Fruit fly (Drosophila melanogaster) whole organism, embryonic: Measurements from ENCODE around the gene CG12081.

Source experiments
- Aef1 ChIP-seq: fragments of 200-800 bp; sonication (Bioruptor generic); IDR thresholded peaks from 3 replicates; pipeline ENCODE4 v1.3.6; 2022; ENCODE audit warnings: missing biosample characterization, missing genetic modification characterization
- Atf6 ChIP-seq: fragments of 200-800 bp; sonication (Bioruptor generic); IDR thresholded peaks from 2 replicates; pipeline ENCODE4 v1.3.6; 2022; ENCODE audit warnings: missing biosample characterization, missing genetic modification characterization
- CG10274 ChIP-seq: fragments of 200-800 bp; sonication (Bioruptor generic); optimal IDR thresholded peaks from 3 replicates; lab custom pipeline; 2017; ENCODE audit warnings: missing biosample characterization, mild to moderate bottlenecking, missing genetic modification characterization
- CG12744 ChIP-seq: fragments of 200-800 bp; sonication (Bioruptor generic); optimal IDR thresholded peaks from 2 replicates; lab custom pipeline; 2016; ENCODE audit warnings: missing biosample characterization, missing genetic modification characterization
- CG13123 ChIP-seq: fragments of 200-800 bp; sonication (Bioruptor generic); optimal IDR thresholded peaks from 2 replicates; lab custom pipeline; 2016; ENCODE audit warnings: missing biosample characterization, missing genetic modification characterization
- CG14014 ChIP-seq: fragments of 200-800 bp; sonication (Bioruptor generic); IDR thresholded peaks from 2 replicates; pipeline ENCODE4 v1.3.6; 2022; ENCODE audit warnings: missing biosample characterization, missing genetic modification characterization
- CG15269 ChIP-seq: fragments of 200-800 bp; sonication (Bioruptor generic); optimal IDR thresholded peaks from 2 replicates; lab custom pipeline; 2018; ENCODE audit warnings: missing biosample characterization, mild to moderate bottlenecking, missing genetic modification characterization, moderate library complexity
- CG15479 ChIP-seq: fragments of 200-800 bp; sonication (Bioruptor generic); optimal IDR thresholded peaks from 3 replicates; lab custom pipeline; 2019; ENCODE audit warnings: missing biosample characterization, mild to moderate bottlenecking, missing genetic modification characterization, moderate library complexity
- CG1602 ChIP-seq: fragments of 200-800 bp; sonication (Bioruptor generic); optimal IDR thresholded peaks from 3 replicates; lab custom pipeline; 2016; ENCODE audit warnings: missing biosample characterization, missing genetic modification characterization
- CG17359 ChIP-seq: fragments of 200-800 bp; sonication (Bioruptor generic); optimal IDR thresholded peaks from 3 replicates; lab custom pipeline; 2018; ENCODE audit warnings: missing biosample characterization, mild to moderate bottlenecking, missing genetic modification characterization, moderate library complexity
- CG17361 ChIP-seq: fragments of 200-800 bp; sonication (Bioruptor generic); IDR thresholded peaks from 3 replicates; pipeline ENCODE4 v1.3.6; 2022; ENCODE audit warnings: missing biosample characterization, missing genetic modification characterization
- CG17568 ChIP-seq: fragments of 200-800 bp; sonication (Bioruptor generic); optimal IDR thresholded peaks from 2 replicates; lab custom pipeline; 2018; ENCODE audit warnings: missing biosample characterization, mild to moderate bottlenecking, missing genetic modification characterization, moderate library complexity
- CG18262 ChIP-seq: fragments of 200-800 bp; optimal IDR thresholded peaks from 3 replicates; lab custom pipeline; 2019; ENCODE audit warnings: missing biosample characterization, mild to moderate bottlenecking, missing genetic modification characterization, moderate library complexity
- CG18476 ChIP-seq: fragments of 200-800 bp; sonication (Bioruptor generic); optimal IDR thresholded peaks from 2 replicates; lab custom pipeline; 2016; ENCODE audit warnings: missing biosample characterization, mild to moderate bottlenecking, missing genetic modification characterization
- CG2120 ChIP-seq: fragments of 200-800 bp; sonication (Bioruptor generic); optimal IDR thresholded peaks from 3 replicates; lab custom pipeline; 2016; ENCODE audit warnings: missing biosample characterization, missing genetic modification characterization
- CG32772 ChIP-seq: fragments of 200-800 bp; sonication (Bioruptor generic); IDR thresholded peaks from 2 replicates; pipeline ENCODE4 v1.3.6; 2022; ENCODE audit warnings: missing biosample characterization, missing genetic modification characterization
- CG3407 ChIP-seq: fragments of 200-800 bp; sonication (Bioruptor generic); optimal IDR thresholded peaks from 2 replicates; lab custom pipeline; 2018; ENCODE audit warnings: missing biosample characterization, mild to moderate bottlenecking, missing genetic modification characterization
- CG34224 ChIP-seq: fragments of 200-800 bp; sonication (Bioruptor generic); IDR thresholded peaks from 3 replicates; pipeline ENCODE4 v1.3.6; 2022; ENCODE audit warnings: missing biosample characterization, missing genetic modification characterization; ENCODE audit not compliant: partially characterized antibody
- CG6175 ChIP-seq: fragments of 200-800 bp; sonication (Bioruptor generic); IDR thresholded peaks from 3 replicates; pipeline ENCODE4 v1.3.6; 2022; ENCODE audit warnings: missing biosample characterization, missing genetic modification characterization
- CG7271 ChIP-seq: fragments of 200-800 bp; sonication (Bioruptor generic); optimal IDR thresholded peaks from 2 replicates; lab custom pipeline; 2018; ENCODE audit warnings: missing biosample characterization, mild to moderate bottlenecking, missing genetic modification characterization, moderate library complexity
- Doc3 ChIP-seq: fragments of 200-800 bp; sonication (Bioruptor generic); IDR thresholded peaks from 3 replicates; pipeline ENCODE4 v1.3.6; 2022; ENCODE audit warnings: missing biosample characterization, missing genetic modification characterization; ENCODE audit not compliant: partially characterized antibody
- E2f1 ChIP-seq: fragments of 200-800 bp; sonication (Bioruptor generic); IDR thresholded peaks from 2 replicates; pipeline ENCODE4 v1.3.6; 2022; ENCODE audit warnings: missing biosample characterization, missing genetic modification characterization
- Fer3 ChIP-seq: fragments of 200-800 bp; sonication (Bioruptor generic); optimal IDR thresholded peaks from 2 replicates; lab custom pipeline; 2018; ENCODE audit warnings: missing biosample characterization, mild to moderate bottlenecking, missing genetic modification characterization, moderate library complexity
- HLH4C ChIP-seq: fragments of 200-800 bp; sonication (Bioruptor generic); IDR thresholded peaks from 3 replicates; pipeline ENCODE4 v1.3.6; 2022; ENCODE audit warnings: missing biosample characterization, missing genetic modification characterization; ENCODE audit not compliant: partially characterized antibody
- Hmr ChIP-seq: fragments of 200-800 bp; sonication (Bioruptor generic); optimal IDR thresholded peaks from 3 replicates; lab custom pipeline; 2017; ENCODE audit warnings: mild to moderate bottlenecking, missing biosample characterization, missing genetic modification reagents, missing genetic modification characterization
- Mes4 ChIP-seq: fragments of 200-800 bp; sonication (Bioruptor generic); optimal IDR thresholded peaks from 2 replicates; lab custom pipeline; 2016; ENCODE audit warnings: missing biosample characterization, missing genetic modification characterization
- NFAT ChIP-seq: fragments of 200-800 bp; sonication (Bioruptor generic); IDR thresholded peaks from 2 replicates; pipeline ENCODE4 v1.3.6; 2022; ENCODE audit warnings: missing biosample characterization, missing genetic modification characterization
- NfI ChIP-seq: fragments of 200-800 bp; sonication (Bioruptor generic); optimal IDR thresholded peaks from 3 replicates; lab custom pipeline; 2018; ENCODE audit warnings: missing biosample characterization, mild to moderate bottlenecking, missing genetic modification characterization, moderate library complexity
- Pdp1 ChIP-seq, 2 experiments: fragments of 200-800 bp; sonication (Bioruptor generic); optimal IDR thresholded peaks; 3 replicates each; lab custom pipeline; 2016; ENCODE audit warnings: missing biosample characterization in 2 of 2, missing genetic modification characterization in 2 of 2, mild to moderate bottlenecking in 1 of 2, moderate library complexity in 1 of 2
- Sox102F ChIP-seq: fragments of 200-800 bp; sonication (Bioruptor generic); optimal IDR thresholded peaks from 2 replicates; lab custom pipeline; 2018; ENCODE audit warnings: missing biosample characterization, mild to moderate bottlenecking, missing genetic modification characterization, moderate library complexity
- abd-A ChIP-seq: fragments of 200-800 bp; sonication (Bioruptor generic); optimal IDR thresholded peaks from 3 replicates; lab custom pipeline; 2019; ENCODE audit warnings: missing biosample characterization, mild to moderate bottlenecking, missing genetic modification characterization, moderate library complexity
- al ChIP-seq: fragments of 200-800 bp; sonication (Bioruptor generic); IDR thresholded peaks from 2 replicates; pipeline ENCODE4 v1.3.6; 2022; ENCODE audit warnings: missing biosample characterization, missing genetic modification characterization
- amos ChIP-seq: fragments of 200-800 bp; sonication (Bioruptor generic); IDR thresholded peaks from 2 replicates; pipeline ENCODE4 v1.3.6; 2022; ENCODE audit warnings: missing biosample characterization, missing genetic modification characterization; ENCODE audit not compliant: partially characterized antibody
- dati ChIP-seq: fragments of 200-800 bp; sonication (Bioruptor generic); IDR thresholded peaks from 2 replicates; pipeline ENCODE4 v1.3.6; 2022; ENCODE audit warnings: missing biosample characterization, missing genetic modification characterization
- disco-r ChIP-seq: fragments of 200-800 bp; sonication (Bioruptor generic); optimal IDR thresholded peaks from 2 replicates; lab custom pipeline; 2016; ENCODE audit warnings: missing biosample characterization, missing genetic modification characterization
- dmrt11E ChIP-seq: fragments of 200-800 bp; sonication (Bioruptor generic); optimal IDR thresholded peaks from 3 replicates; lab custom pipeline; 2018; ENCODE audit warnings: missing biosample characterization, mild to moderate bottlenecking, missing genetic modification characterization, moderate library complexity
- eyg ChIP-seq: fragments of 200-800 bp; sonication (Bioruptor generic); optimal IDR thresholded peaks from 3 replicates; lab custom pipeline; 2016; ENCODE audit warnings: missing biosample characterization, missing genetic modification characterization
- fd3F ChIP-seq: fragments of 200-800 bp; sonication (Bioruptor generic); optimal IDR thresholded peaks from 2 replicates; lab custom pipeline; 2018; ENCODE audit warnings: missing biosample characterization, mild to moderate bottlenecking, missing genetic modification characterization, moderate library complexity
- grau ChIP-seq: fragments of 200-800 bp; optimal IDR thresholded peaks from 3 replicates; lab custom pipeline; 2019; ENCODE audit warnings: missing biosample characterization, mild to moderate bottlenecking, missing genetic modification characterization, moderate library complexity
- h ChIP-seq: fragments of >200 bp; optimal IDR thresholded peaks from 2 replicates; lab custom pipeline; 2017
- mirr ChIP-seq: fragments of 200-800 bp; sonication (Bioruptor generic); optimal IDR thresholded peaks from 3 replicates; lab custom pipeline; 2018; ENCODE audit warnings: missing biosample characterization, mild to moderate bottlenecking, missing genetic modification characterization
- nerfin-1 ChIP-seq: fragments of 200-800 bp; sonication (Bioruptor generic); optimal IDR thresholded peaks from 3 replicates; lab custom pipeline; 2019; ENCODE audit warnings: missing biosample characterization, mild to moderate bottlenecking, missing genetic modification characterization, moderate library complexity
- pb ChIP-seq: fragments of 200-800 bp; sonication (Bioruptor generic); optimal IDR thresholded peaks from 3 replicates; lab custom pipeline; 2016; ENCODE audit warnings: missing biosample characterization, missing genetic modification characterization
- peb ChIP-seq: fragments of 200-800 bp; sonication (Bioruptor generic); IDR thresholded peaks from 2 replicates; pipeline ENCODE4 v1.3.6; 2022; ENCODE audit warnings: missing biosample characterization, missing genetic modification characterization
- phol ChIP-seq: fragments of 200-800 bp; sonication (Bioruptor generic); optimal IDR thresholded peaks from 3 replicates; lab custom pipeline; 2018; ENCODE audit warnings: missing biosample characterization, mild to moderate bottlenecking, missing genetic modification characterization, moderate library complexity
- pzg ChIP-seq: fragments of 200-800 bp; sonication (Bioruptor generic); optimal IDR thresholded peaks from 3 replicates; lab custom pipeline; 2018; ENCODE audit warnings: missing biosample characterization, mild to moderate bottlenecking, missing genetic modification characterization, moderate library complexity
- repo ChIP-seq: fragments of 200-800 bp; sonication (Bioruptor generic); optimal IDR thresholded peaks from 2 replicates; lab custom pipeline; 2016; ENCODE audit warnings: missing biosample characterization, missing genetic modification characterization
- row ChIP-seq: fragments of 200-800 bp; sonication (Bioruptor generic); IDR thresholded peaks from 3 replicates; pipeline ENCODE4 v1.3.6; 2022; ENCODE audit warnings: missing biosample characterization, missing genetic modification characterization
- sc ChIP-seq, 3 experiments: fragments of >200 bp in 2 of 3; fragments of 200-800 bp in 1 of 3; sonication (Bioruptor generic) in 1 of 3; optimal IDR thresholded peaks; 2 replicates in 2 of 3; 3 replicates in 1 of 3; lab custom pipeline; 2017; ENCODE audit warnings: mild to moderate bottlenecking in 1 of 3, missing biosample characterization in 1 of 3, missing genetic modification characterization in 1 of 3, missing genetic modification reagents in 1 of 3
- sens ChIP-seq: fragments of 200-800 bp; sonication (Bioruptor generic); peaks from one replicate; lab custom pipeline; 2016; ENCODE audit warnings: missing biosample characterization, missing genetic modification characterization
- sug ChIP-seq: fragments of 200-800 bp; optimal IDR thresholded peaks from 2 replicates; lab custom pipeline; 2019; ENCODE audit warnings: missing biosample characterization, mild to moderate bottlenecking, missing genetic modification characterization, moderate library complexity

Gene CG12081

DNA sequence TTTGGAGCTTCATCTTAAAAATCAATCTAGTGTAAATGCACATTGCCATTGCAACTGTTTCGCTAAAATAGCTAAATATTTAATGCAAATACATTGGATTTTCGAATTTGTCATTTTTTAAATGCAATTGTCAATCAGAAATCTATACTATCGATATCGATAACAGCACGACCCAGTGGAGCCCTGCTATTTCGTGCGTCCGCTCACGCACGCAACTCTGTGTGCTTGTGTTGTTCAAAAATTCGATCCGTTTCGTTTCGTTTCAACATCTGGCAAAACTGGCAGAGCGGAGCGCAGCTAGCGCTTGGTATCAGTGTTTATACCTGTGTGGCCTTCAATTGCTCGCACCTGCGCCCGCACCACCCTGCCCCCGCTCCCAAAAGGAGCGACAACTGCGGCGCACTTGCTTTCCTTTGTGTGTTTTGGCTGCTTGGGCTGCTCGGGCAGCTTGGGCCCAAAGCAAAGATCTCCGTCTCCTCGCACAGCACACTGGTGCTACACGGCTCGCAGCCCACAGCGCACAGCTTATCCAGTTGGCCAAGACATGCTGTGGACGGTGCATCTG is at the start of gene CG12081 (continued):
- TF ChIP-seq peb (GFP tag; lab: Robert Waterston, UW) (no peak), al (GFP tag; lab: Robert Waterston, UW) (no peak), CG17568 (GFP tag; lab: Kevin White, UChicago) (no peak), fd3F (GFP tag; lab: Kevin White, UChicago) (no peak), Aef1 (GFP tag; lab: Robert Waterston, UW) (no peak), CG13123 (GFP tag; lab: Kevin White, UChicago) (no peak), Pdp1 (GFP tag; optimal IDR thresholded peaks at IDR 0.05; lab: Kevin White, UChicago) (peak in 1 of 2 experiments; percentile 11), CG3407 (GFP tag; lab: Kevin White, UChicago) (no peak), CG17361 (GFP tag; lab: Robert Waterston, UW) (no peak), CG12744 (GFP tag; lab: Kevin White, UChicago) (no peak), sug (tag; lab: Kevin White, UChicago) (peak; percentile 37), Mes4 (no peak), CG14014 (GFP tag; lab: Robert Waterston, UW) (no peak), CG10274 (no peak), CG15269 (tag; lab: Kevin White, UChicago) (no peak), NFAT (GFP tag; lab: Robert Waterston, UW) (no peak), abd-A (tag; lab: Kevin White, UChicago) (no peak), CG1602 (no peak), Fer3 (no peak), nerfin-1 (tag; lab: Kevin White, UChicago) (no peak), disco-r (no peak), sc (optimal IDR thresholded peaks at IDR 0.05; lab: Kevin White, UChicago) (no peak), sc (GFP tag; optimal IDR thresholded peaks at IDR 0.05; lab: Kevin White, UChicago) (no peak), repo (GFP tag; lab: Kevin White, UChicago) (no peak), CG18476 (no peak), dmrt11E (tag; lab: Kevin White, UChicago) (no peak)

dm6 chrX:8538993-8539392 is 49.6 kb upstream of the CG12081 start:
- TF ChIP-seq CG18262 (peak; percentile 27), mirr (GFP tag; lab: Kevin White, UChicago) (no peak), dati (no peak), phol (peak; percentile 1), eyg (GFP tag; lab: Kevin White, UChicago) (no peak), E2f1 (GFP tag; lab: Robert Waterston, UW) (no peak), CG34224 (no peak), h (lab: Kevin White, UChicago) (no peak), row (GFP tag; lab: Robert Waterston, UW) (peak; percentile 52; the same call in 2 of the 3 replicates), CG17359 (peak; percentile 47), HLH4C (no peak), CG6175 (GFP tag; lab: Robert Waterston, UW) (no peak), sens (GFP tag; lab: Kevin White, UChicago) (peak; percentile 45), CG32772 (GFP tag; lab: Robert Waterston, UW) (peak; percentile 16; the same call in 1 of the 2 replicates), Atf6 (GFP tag; lab: Robert Waterston, UW) (0 out of 2 replicates have a peak, but pooled peaks have one; percentile 31), pzg (no peak), grau (tag; lab: Kevin White, UChicago) (peak; percentile 28), CG15479 (GFP tag; lab: Kevin White, UChicago) (no peak), Doc3 (GFP tag; lab: Robert Waterston, UW) (no peak), Sox102F (GFP tag; lab: Kevin White, UChicago) (peak; percentile 34), Hmr (peak; percentile 8), CG2120 (GFP tag; lab: Kevin White, UChicago) (peak; percentile 6), amos (GFP tag; lab: Robert Waterston, UW) (no peak), NfI (GFP tag; lab: Kevin White, UChicago) (peak; percentile 5), pb (no peak), CG7271 (no peak)
